Worm (Caenorhabditis elegans): ENCODE data around the gene F44G4.3.

The F44G4.3 gene

DNA sequence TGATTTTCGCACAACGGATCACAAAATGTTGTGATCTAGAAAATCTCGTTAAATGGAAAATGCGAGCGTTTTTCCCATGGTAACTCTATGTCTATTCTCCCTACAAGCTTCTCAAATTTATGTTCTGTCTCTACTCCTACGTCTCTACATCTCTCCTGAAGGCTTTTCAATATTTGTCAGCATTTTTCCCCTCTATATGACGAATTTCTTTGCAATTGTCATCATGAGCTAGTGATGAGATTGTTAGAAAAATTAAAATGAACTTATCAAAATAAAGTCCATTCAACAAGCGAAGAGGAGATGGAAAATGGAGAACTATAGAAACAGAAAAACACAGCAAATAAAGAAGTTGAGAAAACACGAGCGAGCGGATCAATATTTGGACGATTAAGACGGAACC lies 41.3 kb upstream of the F44G4.3 start:
- TF ChIP-seq zag-1 (tag; optimal IDR thresholded peaks at IDR 0.05): no peak
- peak; percentile 91 for TF ChIP-seq skn-1 (tag; optimal IDR thresholded peaks at IDR 0.05)

DNA sequence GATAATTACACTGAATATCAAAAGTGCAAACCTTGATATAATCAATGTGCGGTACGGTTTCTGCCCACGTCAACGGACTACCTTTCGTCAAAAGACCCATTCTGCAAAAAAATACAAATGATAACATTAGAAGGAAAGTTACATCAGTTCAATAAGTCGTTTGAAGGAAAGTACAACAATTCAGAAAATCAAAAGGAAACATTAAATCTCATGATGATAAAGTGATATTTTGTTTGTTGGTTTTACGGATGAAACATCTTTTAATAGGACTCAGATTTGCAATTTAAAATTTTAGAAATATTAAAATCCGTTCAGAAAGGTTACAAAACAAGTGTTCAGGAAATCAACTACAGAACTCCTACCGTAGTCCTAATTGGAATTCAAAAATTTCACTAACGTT lies 40.7 kb upstream of the F44G4.3 start, which contains the start of gene gcs-1:
gcs-1 (minus strand) TSS at position 101 of the 400 bp plus-strand sequence.
- TF ChIP-seq efl-1 (optimal IDR thresholded peaks at IDR 0.05): no peak
- TF ChIP-seq efl-1 (GFP tag; optimal IDR thresholded peaks at IDR 0.05 in 1 of 2): peak in 1 of 2 experiments; percentile 25
- no peak for TF ChIP-seq nhr-20 (tag; optimal IDR thresholded peaks at IDR 0.05)

DNA sequence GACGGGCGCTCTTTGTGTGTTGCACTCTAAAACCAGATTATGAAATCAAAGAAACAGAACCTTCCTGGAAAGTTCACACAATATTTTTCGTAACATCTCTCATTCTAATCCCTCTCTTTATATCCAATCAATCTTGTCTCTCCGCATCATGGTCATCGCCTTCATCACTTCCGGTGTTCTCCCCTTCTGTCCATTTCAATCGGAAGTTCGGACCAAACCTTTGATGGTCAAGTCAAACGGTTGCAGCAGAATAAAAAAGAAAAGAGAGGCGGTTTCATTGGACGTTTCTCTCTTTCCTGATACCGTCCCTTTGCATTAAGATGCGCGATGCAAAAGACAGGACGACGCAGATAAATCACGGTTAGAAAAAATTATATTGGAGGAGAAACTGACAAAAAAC lies 35.6 kb upstream of the F44G4.3 start:
- TF ChIP-seq mep-1 (tag; optimal IDR thresholded peaks at IDR 0.05) (peak; percentile 2), blmp-1 (tag; optimal IDR thresholded peaks at IDR 0.05) (peak; percentile 86), C04F5.9 (tag; optimal IDR thresholded peaks at IDR 0.05) (no peak), F16B12.6 (tag; optimal IDR thresholded peaks at IDR 0.05) (no peak), nhr-85 (tag) (peak; percentile 52), elt-3 (tag; optimal IDR thresholded peaks at IDR 0.05) (peak in 1 of 6 experiments; percentile 12), alr-1 (tag; optimal IDR thresholded peaks at IDR 0.05; ENCODE audit: borderline replicate concordance) (no peak), lin-14 (GFP tag; optimal IDR thresholded peaks at IDR 0.05) (peak; percentile 37)

DNA sequence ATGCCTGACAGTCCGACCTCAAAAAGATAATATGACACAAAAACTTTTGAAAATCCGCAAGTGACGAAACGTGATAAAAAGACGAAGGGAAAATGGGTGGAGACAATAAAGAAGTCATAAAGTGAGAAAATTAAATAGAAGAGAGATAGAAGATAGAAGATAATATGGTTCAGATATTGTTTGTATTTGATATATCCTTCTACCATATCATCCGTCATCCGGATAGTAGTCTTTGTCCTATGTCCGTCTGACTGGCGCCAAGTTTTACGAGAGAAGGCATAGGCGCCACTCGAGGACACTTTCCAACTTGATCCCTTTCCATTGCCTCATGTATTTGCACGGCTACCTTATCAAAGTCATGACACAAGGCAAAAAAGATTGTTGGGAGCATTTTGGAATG lies 34.4 kb upstream of the F44G4.3 start:
- TF ChIP-seq ceh-82 (tag; optimal IDR thresholded peaks at IDR 0.05) (no peak), unc-130 (tag; optimal IDR thresholded peaks at IDR 0.05) (peak; percentile 18), mef-2 (tag; optimal IDR thresholded peaks at IDR 0.05) (no peak), nhr-47 (tag; optimal IDR thresholded peaks at IDR 0.05) (no peak), lsy-2 (tag; optimal IDR thresholded peaks at IDR 0.05) (peak in 1 of 2 experiments; percentile 31), ceh-88 (GFP tag; IDR thresholded peaks at IDR 0.05) (no peak), mdl-1 (tag; optimal IDR thresholded peaks at IDR 0.05) (peak in 1 of 2 experiments; percentile 15), F16B12.6 (tag; optimal IDR thresholded peaks at IDR 0.05) (no peak), grh-1 (GFP tag; IDR thresholded peaks at IDR 0.05) (peak; percentile 45), elt-3 (tag; optimal IDR thresholded peaks at IDR 0.05) (peak in 4 of 6 experiments; percentile 55 to 94 (median 69)), nhr-20 (tag; optimal IDR thresholded peaks at IDR 0.05) (peak; percentile 63), lin-14 (GFP tag; optimal IDR thresholded peaks at IDR 0.05) (peak; percentile 65), nhr-85 (tag) (peak; percentile 91), sox-4 (tag; optimal IDR thresholded peaks at IDR 0.05) (no peak), nhr-71 (tag; optimal IDR thresholded peaks at IDR 0.05) (peak; percentile 61), efl-1 (optimal IDR thresholded peaks at IDR 0.05) (no peak), efl-1 (GFP tag; optimal IDR thresholded peaks at IDR 0.05 in 1 of 2) (no peak), snu-23 (GFP tag; optimal IDR thresholded peaks at IDR 0.05) (peak; percentile 56), Y116A8C.19 (tag; optimal IDR thresholded peaks at IDR 0.05; ENCODE audit: borderline replicate concordance) (no peak), blmp-1 (tag; optimal IDR thresholded peaks at IDR 0.05) (peak; percentile 93), nhr-90 (tag; optimal IDR thresholded peaks at IDR 0.05; ENCODE audit: poor library complexity) (peak; percentile 41)

ce11 chrII:9029218-9029672 lies 31.8 kb upstream of the F44G4.3 start, which contains the start of gene F37B12.1:
Gene F37B12.1, minus strand, starts transcription at chrII:9029268.
- peak in 1 of 6 experiments; percentile 14 for TF ChIP-seq elt-3 (tag; optimal IDR thresholded peaks at IDR 0.05)
- no peak for TF ChIP-seq egl-27 (tag; optimal IDR thresholded peaks at IDR 0.05)
- peak; percentile 7 for TF ChIP-seq blmp-1 (tag; optimal IDR thresholded peaks at IDR 0.05)

- TF ChIP-seq fkh-8 (tag; optimal IDR thresholded peaks at IDR 0.05) (no peak), blmp-1 (tag; optimal IDR thresholded peaks at IDR 0.05) (peak; percentile 79), sptf-1 (tag; optimal IDR thresholded peaks at IDR 0.05) (no peak), xbp-1 (tag; optimal IDR thresholded peaks at IDR 0.05) (no peak), nhr-84 (tag; optimal IDR thresholded peaks at IDR 0.05) (no peak), elt-3 (tag; optimal IDR thresholded peaks at IDR 0.05) (peak; percentile 22 to 98 (median 56)), sox-4 (tag; optimal IDR thresholded peaks at IDR 0.05) (no peak), nhr-85 (tag) (peak; percentile 85), C34B4.2 (tag; optimal IDR thresholded peaks at IDR 0.05) (no peak), elt-2 (tag; optimal IDR thresholded peaks at IDR 0.05) (no peak), ets-5 (GFP tag; IDR thresholded peaks at IDR 0.05) (no peak), sup-37 (GFP tag; optimal IDR thresholded peaks at IDR 0.05) (no peak), Y116A8C.19 (tag; optimal IDR thresholded peaks at IDR 0.05; ENCODE audit: borderline replicate concordance) (no peak), nhr-19 (GFP tag; conservative IDR thresholded peaks at IDR 0.05) (0 out of 2 replicates have a peak, but pooled peaks have one; percentile 32), lin-13 (GFP tag; optimal IDR thresholded peaks at IDR 0.05) (no peak), snpc-4 (tag; optimal IDR thresholded peaks at IDR 0.05) (no peak), hlh-4 (tag; optimal IDR thresholded peaks at IDR 0.05) (no peak), C16A3.4 (tag; optimal IDR thresholded peaks at IDR 0.05) (no peak), nhr-71 (tag; optimal IDR thresholded peaks at IDR 0.05) (peak; percentile 34), lin-39 (tag; optimal IDR thresholded peaks at IDR 0.05) (no peak), grh-1 (GFP tag; IDR thresholded peaks at IDR 0.05) (no peak), isw-1 (GFP tag; IDR thresholded peaks at IDR 0.05) (no peak)
These were observed 30.6 kb upstream of the F44G4.3 start for ce11 chrII:9028096-9028495.
